Worm (Caenorhabditis elegans) whole organism, early embryonic: ENCODE data around the gene C15B12.9.

ENCODE experiments used
- B0310.2 ChIP-seq: sonication (generic microtip); optimal IDR thresholded peaks from 2 replicates; lab custom pipeline; 2016; ENCODE audit warnings: mild to moderate bottlenecking, missing genetic modification characterization, missing compliant biosample characterization
- F13C5.2 ChIP-seq: sonication (generic microtip); optimal IDR thresholded peaks from 2 replicates; lab custom pipeline; 2017; ENCODE audit warnings: mild to moderate bottlenecking, missing genetic modification characterization, inconsistent platforms, missing compliant biosample characterization
- ama-1 ChIP-seq: fragments of 150-350 bp; optimal IDR thresholded peaks from 2 replicates; lab custom pipeline; 2014
- ceh-13 ChIP-seq: fragments of 200-800 bp; sonication (Bioruptor generic); optimal IDR thresholded peaks from 2 replicates; lab custom pipeline; 2018; ENCODE audit warnings: mild to moderate bottlenecking, missing genetic modification characterization, missing compliant biosample characterization
- flt-1 ChIP-seq: fragments of 200-800 bp; sonication (Bioruptor generic); IDR thresholded peaks from 2 replicates; pipeline ENCODE4 v1.3.6; 2022; ENCODE audit warnings: missing genetic modification characterization, missing compliant biosample characterization
- pes-1 ChIP-seq: fragments of 200-800 bp; sonication (Bioruptor generic); IDR thresholded peaks from 2 replicates; pipeline ENCODE4 v1.3.6; 2022; ENCODE audit warnings: missing genetic modification reagents, missing genetic modification characterization, missing compliant biosample characterization
- tra-4 ChIP-seq: sonication (generic microtip); optimal IDR thresholded peaks from 2 replicates; lab custom pipeline; 2017; ENCODE audit warnings: missing genetic modification characterization, missing compliant biosample characterization

DNA sequence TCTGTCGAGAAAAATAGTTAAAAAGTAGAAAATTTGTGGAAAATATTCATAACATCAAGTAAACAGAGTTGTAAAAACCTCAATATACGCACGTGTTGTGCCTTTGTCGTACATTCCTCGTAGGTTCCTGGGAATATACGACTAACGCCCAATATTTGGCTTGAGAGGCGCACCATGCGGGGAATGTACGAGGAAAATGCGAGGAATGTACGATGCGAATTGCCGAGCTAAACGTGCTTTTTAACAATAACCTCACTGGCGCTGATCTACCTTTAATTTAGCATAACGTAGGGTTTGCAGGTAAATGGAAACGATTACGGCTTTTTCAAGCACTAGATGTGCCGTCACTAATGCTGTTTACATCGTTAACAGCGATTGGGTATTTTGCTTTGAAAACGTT lies at the start of gene C15B12.9:
- TF ChIP-seq ama-1 (no peak), pes-1 (GFP tag; lab: Robert Waterston, UW) (no peak), B0310.2 (tag; lab: Kevin White, UChicago) (no peak), F13C5.2 (tag; lab: Kevin White, UChicago) (no peak), ceh-13 (GFP tag; lab: Kevin White, UChicago) (no peak), tra-4 (tag; lab: Kevin White, UChicago) (no peak), flt-1 (GFP tag; lab: Robert Waterston, UW) (no peak)
